Worm (Caenorhabditis elegans): ENCODE measurements around the gene cec-2.
"Not testable (repeated sequence)": the region's sequence is repeated elsewhere in the genome, so short reads cannot be mapped to it uniquely, and the experiment has no call there.

DNA sequence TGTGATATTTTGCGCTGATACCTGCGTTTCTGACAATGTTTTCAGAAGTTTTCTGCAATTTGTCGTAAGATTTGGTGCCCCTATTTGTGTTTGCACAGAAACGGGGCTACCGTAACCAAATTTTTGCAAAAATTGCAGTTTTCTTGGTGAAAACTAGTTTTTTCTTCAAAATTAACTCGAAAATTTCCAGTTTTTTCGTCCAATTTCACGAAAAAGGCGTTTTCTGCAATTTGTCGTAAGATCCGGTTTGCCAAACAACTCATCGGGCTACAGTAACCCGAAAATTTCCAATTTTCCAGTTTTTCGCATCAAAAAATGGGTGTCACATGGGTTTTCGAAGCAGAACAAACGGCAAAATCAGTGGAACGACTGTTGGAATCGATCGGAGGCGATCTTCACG lies 17.0 kb downstream of the cec-2 start, which contains the start of gene mdt-20:
- TF ChIP-seq him-1 (tag; optimal IDR thresholded peaks at IDR 0.05); hmg-1.2 (GFP tag; IDR thresholded peaks at IDR 0.05); bed-1 (GFP tag; IDR thresholded peaks at IDR 0.05): not testable (repeated sequence)
